Worm (Caenorhabditis elegans): ENCODE measurements around the gene ZC262.2.

Gene ZC262.2

ce11 chrIII:8370846-8371257, 39.0 kb downstream of the ZC262.2 start:
- no peak for TF ChIP-seq ztf-28 (GFP tag; IDR thresholded peaks at IDR 0.05)
- no peak for TF ChIP-seq ceh-40 (GFP tag; IDR thresholded peaks at IDR 0.05)
- no peak for TF ChIP-seq ceh-100 (GFP tag; IDR thresholded peaks at IDR 0.05)
- TF ChIP-seq ekl-4 (GFP tag; IDR thresholded peaks at IDR 0.05), result no peak
- no peak for TF ChIP-seq chd-7 (tag; optimal IDR thresholded peaks at IDR 0.05)
- TF ChIP-seq hmg-1.2 (GFP tag; IDR thresholded peaks at IDR 0.05), result peak; percentile 66; the same call in 1 of the 2 replicates
- no peak for TF ChIP-seq mes-4 (tag; optimal IDR thresholded peaks at IDR 0.05)
- peak; percentile 61 for TF ChIP-seq nhr-80 (tag; optimal IDR thresholded peaks at IDR 0.05)
- TF ChIP-seq madf-10 (tag; optimal IDR thresholded peaks at IDR 0.05), result no peak
- TF ChIP-seq ztf-22 (GFP tag; optimal IDR thresholded peaks at IDR 0.05), result no peak
- no peak for TF ChIP-seq snpc-1.3 (tag; optimal IDR thresholded peaks at IDR 0.05; ENCODE audit: insufficient read depth)
- no peak for TF ChIP-seq let-526 (GFP tag; IDR thresholded peaks at IDR 0.05)
- no peak for TF ChIP-seq F49E8.2 (tag; optimal IDR thresholded peaks at IDR 0.05; ENCODE audit: insufficient read depth)
- TF ChIP-seq lin-40 (tag; optimal IDR thresholded peaks at IDR 0.05), result peak; percentile 73
- no peak for TF ChIP-seq Y67H2A.10 (GFP tag; conservative IDR thresholded peaks at IDR 0.05)
- TF ChIP-seq cebp-1 (GFP tag; IDR thresholded peaks at IDR 0.05), result no peak
- peak; percentile 68 for TF ChIP-seq cebp-1 (tag; optimal IDR thresholded peaks at IDR 0.05)
- no peak for TF ChIP-seq ceh-58 (GFP tag; IDR thresholded peaks at IDR 0.05)
- TF ChIP-seq snpc-3.4 (tag; optimal IDR thresholded peaks at IDR 0.05), result no peak
- TF ChIP-seq C06A6.2 (GFP tag; conservative IDR thresholded peaks at IDR 0.05), result no peak
- no peak for TF ChIP-seq Y56A3A.18 (GFP tag; IDR thresholded peaks at IDR 0.05)
- peak; percentile 4 for TF ChIP-seq attf-5 (GFP tag; optimal IDR thresholded peaks at IDR 0.05)
- peak; percentile 24 for TF ChIP-seq ztf-26 (tag; optimal IDR thresholded peaks at IDR 0.05)
- no peak for TF ChIP-seq aptf-2 (GFP tag; conservative IDR thresholded peaks at IDR 0.05)
- peak in 1 of 2 experiments; percentile 2 for TF ChIP-seq let-607 (tag; optimal IDR thresholded peaks at IDR 0.05)
- TF ChIP-seq egl-18 (GFP tag; IDR thresholded peaks at IDR 0.05), result no peak
- no peak for TF ChIP-seq Y53G8AR.9 (GFP tag; conservative IDR thresholded peaks at IDR 0.05)
- TF ChIP-seq dpl-1 (GFP tag; optimal IDR thresholded peaks at IDR 0.05), result no peak
- no peak for TF ChIP-seq snpc-4 (GFP tag; optimal IDR thresholded peaks at IDR 0.05)
- TF ChIP-seq snpc-4 (tag; optimal IDR thresholded peaks at IDR 0.05), result no peak
- no peak for TF ChIP-seq nfya-2 (GFP tag; IDR thresholded peaks at IDR 0.05)
- no peak for TF ChIP-seq hlh-26 (GFP tag; conservative IDR thresholded peaks at IDR 0.05)
- no peak for TF ChIP-seq sdz-38 (tag; optimal IDR thresholded peaks at IDR 0.05)
- TF ChIP-seq Y79H2A.3 (GFP tag; conservative IDR thresholded peaks at IDR 0.05), result no peak
- no peak for TF ChIP-seq zfh-2 (GFP tag; conservative IDR thresholded peaks at IDR 0.05)
- TF ChIP-seq nfyb-1 (GFP tag; IDR thresholded peaks at IDR 0.05), result no peak

DNA sequence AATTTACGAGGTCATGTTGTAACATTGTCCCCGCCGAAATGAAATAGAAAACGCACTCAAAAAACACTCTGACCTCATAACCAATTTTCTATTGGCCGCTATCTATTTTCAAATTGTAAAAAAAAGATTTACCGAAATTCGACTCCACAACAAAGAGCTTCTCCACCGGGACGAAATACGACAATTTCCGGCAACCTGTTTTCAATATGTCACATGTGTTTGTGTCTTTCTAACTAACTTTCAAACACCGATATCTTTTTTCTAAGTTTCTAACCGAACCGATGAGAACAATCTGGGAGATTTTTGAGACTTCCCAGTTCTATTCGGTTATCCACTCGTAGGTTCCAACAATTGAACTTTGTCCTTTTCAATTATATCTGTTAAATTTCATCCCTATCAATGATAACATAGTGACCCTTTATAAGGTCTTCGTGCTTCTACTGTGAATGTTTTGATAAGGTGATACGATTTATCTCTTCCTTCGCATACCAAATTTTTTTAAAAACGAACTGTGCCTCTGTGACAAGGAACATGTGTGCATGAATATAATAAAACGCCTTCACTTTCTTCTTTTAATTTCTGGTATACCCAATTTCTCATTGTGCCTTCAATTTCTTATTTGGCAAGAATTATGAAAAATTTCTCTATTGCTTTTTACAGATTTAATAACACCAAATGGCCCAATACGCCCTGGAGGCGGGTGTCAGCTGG, 39.9 kb downstream of the ZC262.2 start, which contains the start of gene lmbr-1:
TSS of gene lmbr-1 (plus strand) at position 661 of the 711 bp plus-strand sequence.
- TF ChIP-seq ceh-27 (GFP tag; optimal IDR thresholded peaks at IDR 0.05) (no peak), F22D6.2 (tag; optimal IDR thresholded peaks at IDR 0.05) (no peak), ztf-3 (GFP tag; optimal IDR thresholded peaks at IDR 0.05) (no peak), Y67H2A.10 (GFP tag; conservative IDR thresholded peaks at IDR 0.05) (no peak), madf-3 (GFP tag; IDR thresholded peaks at IDR 0.05) (no peak)
